Fruit fly (Drosophila melanogaster) whole organism, wandering third instar larva: ENCODE data around the gene Sur.
A peak's percentile ranks its signal among the peaks of the same experiment; 100 is the strongest.

ENCODE experiments used
- Abd-B ChIP-seq: fragments of >200 bp; optimal IDR thresholded peaks from 2 replicates; lab custom pipeline; 2017; ENCODE audit warnings: missing biosample characterization, missing genetic modification characterization
- CG32264 ChIP-seq: fragments of 200-800 bp; sonication (Bioruptor generic); optimal IDR thresholded peaks from 2 replicates; lab custom pipeline; 2016; ENCODE audit warnings: missing biosample characterization, missing genetic modification characterization
- CG9705 ChIP-seq: fragments of 200-800 bp; sonication (Bioruptor generic); optimal IDR thresholded peaks from 2 replicates; lab custom pipeline; 2018; ENCODE audit warnings: missing biosample characterization, mild to moderate bottlenecking, missing genetic modification characterization
- CrebA ChIP-seq: fragments of 200-800 bp; sonication (Bioruptor generic); optimal IDR thresholded peaks from 2 replicates; lab custom pipeline; 2016; ENCODE audit warnings: missing biosample characterization, mild to moderate bottlenecking, missing genetic modification characterization, borderline replicate concordance
- Dfd ChIP-seq: fragments of >200 bp; optimal IDR thresholded peaks from 2 replicates; lab custom pipeline; 2017; ENCODE audit warnings: missing biosample characterization, missing genetic modification characterization
- Dif ChIP-seq: fragments of 200-275, 200-300 bp; sonication (Bioruptor generic); optimal IDR thresholded peaks from 2 replicates; lab custom pipeline; 2018; ENCODE audit warnings: missing biosample characterization, missing genetic modification characterization; ENCODE audit not compliant: partially characterized antibody
- GATAd ChIP-seq: sonication (Bioruptor generic); optimal IDR thresholded peaks from 2 replicates; lab custom pipeline; 2016; ENCODE audit warnings: missing biosample characterization, missing genetic modification characterization
- Hnf4 ChIP-seq: fragments of 200-800 bp; sonication (Bioruptor generic); optimal IDR thresholded peaks from 2 replicates; lab custom pipeline; 2016; ENCODE audit warnings: missing biosample characterization, mild to moderate bottlenecking, missing genetic modification characterization
- Hr78 ChIP-seq: fragments of >200 bp; optimal IDR thresholded peaks from 2 replicates; lab custom pipeline; 2017; ENCODE audit warnings: missing biosample characterization, missing genetic modification characterization
- Hr83 ChIP-seq: fragments of 200-300 bp; sonication (Bioruptor generic); optimal IDR thresholded peaks from 2 replicates; lab custom pipeline; 2016; ENCODE audit warnings: missing biosample characterization, mild to moderate bottlenecking, missing genetic modification characterization, moderate library complexity; ENCODE audit not compliant: poor library complexity, severe bottlenecking
- Jra ChIP-seq: sonication (Bioruptor generic); optimal IDR thresholded peaks from 2 replicates; lab custom pipeline; 2016; ENCODE audit warnings: missing biosample characterization, missing genetic modification characterization
- Mio ChIP-seq: sonication (Bioruptor generic); optimal IDR thresholded peaks from 2 replicates; lab custom pipeline; 2016; ENCODE audit warnings: missing biosample characterization, missing genetic modification characterization
- Myc ChIP-seq: fragments of >200 bp; optimal IDR thresholded peaks from 2 replicates; lab custom pipeline; 2017
- N ChIP-seq: fragments of >200 bp; optimal IDR thresholded peaks from 2 replicates; lab custom pipeline; 2018; ENCODE audit warnings: missing biosample characterization, missing external identifiers, missing genetic modification characterization
- OdsH ChIP-seq: fragments of 200-800 bp; sonication (Bioruptor generic); optimal IDR thresholded peaks from 2 replicates; lab custom pipeline; 2016; ENCODE audit warnings: missing biosample characterization, mild to moderate bottlenecking, missing genetic modification characterization
- Rel ChIP-seq, 2 experiments: fragments of 200-800 bp; sonication (Bioruptor generic) in 1 of 2; optimal IDR thresholded peaks; 2 replicates in 1 of 2; 3 replicates in 1 of 2; lab custom pipeline; 2016 to 2019; ENCODE audit warnings: mild to moderate bottlenecking in 2 of 2, missing biosample characterization in 2 of 2, missing genetic modification characterization in 2 of 2, moderate library complexity in 1 of 2
- Sp1 ChIP-seq: fragments of 200-800 bp; sonication (Bioruptor generic); optimal IDR thresholded peaks from 3 replicates; lab custom pipeline; 2019; ENCODE audit warnings: missing biosample characterization, mild to moderate bottlenecking, missing genetic modification characterization, moderate library complexity
- Vsx2 ChIP-seq: fragments of 200-300, 225-300 bp; sonication (Bioruptor generic); optimal IDR thresholded peaks from 2 replicates; lab custom pipeline; 2018; ENCODE audit warnings: missing biosample characterization, missing genetic modification characterization; ENCODE audit not compliant: partially characterized antibody
- brk ChIP-seq: fragments of 200-800 bp; sonication (Bioruptor generic); optimal IDR thresholded peaks from 2 replicates; lab custom pipeline; 2016; ENCODE audit warnings: missing biosample characterization, mild to moderate bottlenecking, missing genetic modification characterization
- dl ChIP-seq, 2 experiments: fragments of 175-275, 200-275 bp in 1 of 2; fragments of 200-275 bp in 1 of 2; sonication (Bioruptor generic); optimal IDR thresholded peaks; lab custom pipeline; 2018; ENCODE audit warnings: mild to moderate bottlenecking in 2 of 2, missing biosample characterization in 2 of 2, missing genetic modification characterization in 2 of 2, moderate library complexity in 2 of 2; ENCODE audit not compliant: partially characterized antibody in 2 of 2, insufficient read depth in 1 of 2
- dmrt93B ChIP-seq: fragments of 200-800 bp; sonication (Bioruptor generic); optimal IDR thresholded peaks from 2 replicates; lab custom pipeline; 2018; ENCODE audit warnings: missing biosample characterization, mild to moderate bottlenecking, missing genetic modification characterization
- ey ChIP-seq: fragments of 200-800 bp; sonication (Bioruptor generic); optimal IDR thresholded peaks from 2 replicates; lab custom pipeline; 2016; ENCODE audit warnings: missing biosample characterization, missing genetic modification characterization
- foxo ChIP-seq, 2 experiments: fragments of 200-800 bp; sonication (Bioruptor generic); optimal IDR thresholded peaks; 2 replicates in 1 of 2; 3 replicates in 1 of 2; lab custom pipeline; 2016 to 2017; ENCODE audit warnings: missing biosample characterization in 2 of 2, missing genetic modification characterization in 2 of 2
- fru ChIP-seq: fragments of 200-800 bp; sonication (Bioruptor generic); optimal IDR thresholded peaks from 3 replicates; lab custom pipeline; 2016; ENCODE audit warnings: missing biosample characterization, mild to moderate bottlenecking, missing genetic modification characterization
- h ChIP-seq: fragments of 200-800 bp; sonication (Bioruptor generic); optimal IDR thresholded peaks from 3 replicates; lab custom pipeline; 2016; ENCODE audit warnings: missing biosample characterization, mild to moderate bottlenecking, missing genetic modification characterization
- jim ChIP-seq: fragments of 175-275, 200-325 bp; sonication (Bioruptor generic); optimal IDR thresholded peaks from 2 replicates; lab custom pipeline; 2016; ENCODE audit warnings: missing biosample characterization, mild to moderate bottlenecking, missing genetic modification characterization
- lola ChIP-seq: fragments of >200 bp; optimal IDR thresholded peaks from 2 replicates; lab custom pipeline; 2017; ENCODE audit warnings: missing biosample characterization, missing genetic modification characterization
- pan ChIP-seq: fragments of >200 bp; optimal IDR thresholded peaks from 2 replicates; lab custom pipeline; 2017
- psq ChIP-seq: fragments of 200-800 bp; sonication (Bioruptor generic); optimal IDR thresholded peaks from 3 replicates; lab custom pipeline; 2017; ENCODE audit warnings: missing biosample characterization, mild to moderate bottlenecking, missing genetic modification characterization, moderate library complexity
- rgr ChIP-seq: fragments of 200-800 bp; sonication (Bioruptor generic); optimal IDR thresholded peaks from 3 replicates; lab custom pipeline; 2016; ENCODE audit warnings: missing biosample characterization, mild to moderate bottlenecking, missing genetic modification characterization
- sage ChIP-seq: fragments of 200-800 bp; sonication (Bioruptor generic); optimal IDR thresholded peaks from 2 replicates; lab custom pipeline; 2016; ENCODE audit warnings: missing biosample characterization, mild to moderate bottlenecking, missing genetic modification characterization
- sv ChIP-seq: fragments of 200-800 bp; sonication (Bioruptor generic); optimal IDR thresholded peaks from 3 replicates; lab custom pipeline; 2016; ENCODE audit warnings: missing biosample characterization, missing genetic modification characterization
- tai ChIP-seq: sonication (Bioruptor generic); optimal IDR thresholded peaks from 2 replicates; lab custom pipeline; 2016; ENCODE audit warnings: missing biosample characterization, missing genetic modification characterization
- usp ChIP-seq: fragments of >200 bp; optimal IDR thresholded peaks from 2 replicates; lab custom pipeline; 2017; ENCODE audit warnings: missing biosample characterization, missing genetic modification characterization
- woc ChIP-seq: sonication (Bioruptor generic); optimal IDR thresholded peaks from 2 replicates; lab custom pipeline; 2016; ENCODE audit warnings: missing biosample characterization, mild to moderate bottlenecking, missing genetic modification characterization

Sur gene

DNA sequence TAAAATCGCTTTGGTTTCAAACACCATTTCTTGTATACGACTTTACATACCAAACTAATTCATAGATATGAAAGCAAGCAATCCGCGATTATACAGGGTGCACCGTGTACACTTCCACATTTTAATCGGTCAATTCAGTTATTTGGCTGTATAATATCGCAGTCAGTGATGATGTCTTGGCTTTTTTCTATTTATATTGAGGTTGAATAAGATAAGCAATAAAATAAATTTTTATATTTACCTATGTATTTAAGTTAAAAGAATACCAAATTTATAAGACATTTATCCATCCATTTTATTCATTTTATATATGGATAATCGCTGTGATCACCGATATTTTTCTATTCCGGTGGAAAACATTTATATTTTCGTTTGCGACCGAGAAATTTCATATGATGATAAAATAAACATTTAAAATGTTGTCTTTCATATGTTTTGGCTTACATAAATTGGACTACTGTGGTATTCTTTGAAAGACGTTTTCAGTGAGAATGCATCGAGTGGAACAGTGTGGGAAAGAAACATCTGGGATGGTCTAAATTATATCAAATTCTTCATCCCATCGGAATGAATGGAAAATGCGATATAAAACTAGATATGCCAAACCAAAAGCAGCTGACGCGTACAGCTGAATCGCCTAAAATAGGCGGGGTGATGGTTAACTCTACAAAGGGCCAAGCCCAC, 27.9 kb upstream of the Sur start, which contains the start of gene CG5708:
TSS of gene CG5708 (minus strand) at position 85 of the 684 bp plus-strand sequence.
- TF ChIP-seq ey (GFP tag; lab: Kevin White, UChicago) (no peak), Abd-B (GFP tag; lab: Kevin White, UChicago) (no peak), Dfd (GFP tag; lab: Kevin White, UChicago) (no peak), dl (GFP tag; optimal IDR thresholded peaks at IDR 0.05; lab: Kevin White, UChicago; ENCODE audit: insufficient read depth in 1 of 2, partially characterized antibody in 2 of 2) (no peak), jim (GFP tag; lab: Kevin White, UChicago) (no peak), CG32264 (GFP tag; lab: Kevin White, UChicago) (no peak), psq (GFP tag; lab: Kevin White, UChicago) (no peak), tai (GFP tag; lab: Kevin White, UChicago) (no peak), Dif (GFP tag; lab: Kevin White, UChicago) (no peak), usp (no peak), Jra (GFP tag; lab: Kevin White, UChicago) (no peak), brk (GFP tag; lab: Kevin White, UChicago) (no peak), sage (peak; percentile 26), Mio (no peak), foxo (GFP tag; optimal IDR thresholded peaks at IDR 0.05; lab: Kevin White, UChicago) (no peak), Hr83 (GFP tag; lab: Kevin White, UChicago) (no peak), Hnf4 (GFP tag; lab: Kevin White, UChicago) (peak; percentile 22), CG9705 (GFP tag; lab: Kevin White, UChicago) (no peak), OdsH (no peak), lola (no peak), fru (GFP tag; lab: Kevin White, UChicago) (no peak), Sp1 (peak; percentile 11), pan (lab: Kevin White, UChicago) (no peak), N (GFP tag; lab: Kevin White, UChicago) (no peak), Myc (peak; percentile 82), Rel (GFP tag; optimal IDR thresholded peaks at IDR 0.05; lab: Kevin White, UChicago) (no peak), Rel (tag; optimal IDR thresholded peaks at IDR 0.05; lab: Kevin White, UChicago) (peak; percentile 41), Hr78 (GFP tag; lab: Kevin White, UChicago) (no peak), woc (GFP tag; lab: Kevin White, UChicago) (peak; percentile 80), h (no peak), sv (GFP tag; lab: Kevin White, UChicago) (no peak), rgr (GFP tag; lab: Kevin White, UChicago) (peak; percentile 15), Vsx2 (GFP tag; lab: Kevin White, UChicago) (no peak)

dm6 chr2L:10226213-10226723, 27.4 kb upstream of the Sur start:
- peak; percentile 9 for TF ChIP-seq Rel (GFP tag; optimal IDR thresholded peaks at IDR 0.05; lab: Kevin White, UChicago)
- TF ChIP-seq Rel (tag; optimal IDR thresholded peaks at IDR 0.05; lab: Kevin White, UChicago), result no peak
- no peak for TF ChIP-seq dl (GFP tag; optimal IDR thresholded peaks at IDR 0.05; lab: Kevin White, UChicago; ENCODE audit: insufficient read depth in 1 of 2, partially characterized antibody in 2 of 2)

DNA sequence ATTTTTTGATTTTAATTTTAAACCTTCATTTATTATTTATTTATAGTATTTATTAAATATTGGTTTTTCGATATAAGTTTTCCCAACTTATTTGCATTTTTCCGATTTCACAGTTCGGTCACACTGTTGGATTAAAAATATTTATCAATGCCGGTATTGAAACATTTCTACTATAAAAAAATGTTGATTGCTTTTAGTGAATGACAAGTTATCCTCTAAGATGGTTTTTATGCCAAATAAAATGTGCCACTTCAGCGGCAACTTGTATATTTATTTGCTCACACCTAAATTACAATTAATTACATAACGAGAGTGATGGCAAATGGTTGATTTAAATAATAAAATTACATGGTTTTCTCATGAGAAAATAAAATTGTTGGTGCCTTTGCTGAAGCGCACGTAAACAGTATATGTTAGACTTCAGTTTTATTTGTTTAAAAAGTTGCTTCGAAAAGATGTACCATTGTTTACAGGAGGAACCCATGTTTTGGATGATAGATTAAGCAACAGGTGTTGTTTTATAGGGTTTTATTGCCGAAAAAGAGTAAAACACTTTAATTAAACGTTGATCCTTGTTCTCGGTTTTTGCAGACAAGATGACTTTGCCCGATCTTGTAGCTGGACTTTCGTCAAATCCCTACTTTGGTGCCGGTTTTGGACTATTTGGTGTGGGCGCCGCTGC, 23.8 kb upstream of the Sur start, which contains the start of gene Bcs1:
TSS of gene Bcs1 (plus strand) at position 108 of the 682 bp plus-strand sequence.
- TF ChIP-seq Abd-B (GFP tag; lab: Kevin White, UChicago) (no peak), CrebA (GFP tag; lab: Kevin White, UChicago) (no peak), foxo (GFP tag; optimal IDR thresholded peaks at IDR 0.05; lab: Kevin White, UChicago) (no peak), h (no peak), OdsH (no peak), tai (GFP tag; lab: Kevin White, UChicago) (peak; percentile 58), Myc (no peak), dmrt93B (no peak), Vsx2 (GFP tag; lab: Kevin White, UChicago) (no peak), psq (GFP tag; lab: Kevin White, UChicago) (no peak), sv (GFP tag; lab: Kevin White, UChicago) (no peak), Mio (no peak), brk (GFP tag; lab: Kevin White, UChicago) (peak; percentile 60), GATAd (GFP tag; lab: Kevin White, UChicago) (no peak), sage (no peak), Rel (GFP tag; optimal IDR thresholded peaks at IDR 0.05; lab: Kevin White, UChicago) (no peak), Rel (tag; optimal IDR thresholded peaks at IDR 0.05; lab: Kevin White, UChicago) (peak; percentile 7), Hr83 (GFP tag; lab: Kevin White, UChicago) (no peak), usp (no peak), pan (lab: Kevin White, UChicago) (no peak), woc (GFP tag; lab: Kevin White, UChicago) (no peak), Hr78 (GFP tag; lab: Kevin White, UChicago) (no peak), rgr (GFP tag; lab: Kevin White, UChicago) (no peak), Sp1 (no peak), fru (GFP tag; lab: Kevin White, UChicago) (no peak), ey (GFP tag; lab: Kevin White, UChicago) (no peak), N (GFP tag; lab: Kevin White, UChicago) (no peak)
